Worm (Caenorhabditis elegans) whole organism, L2 larva: Measurements from ENCODE around the gene npl-10.
A peak's percentile ranks its signal among the peaks of the same experiment; 100 is the strongest.

ENCODE experiments used
- C34F6.9 ChIP-seq: fragments of 150-350 bp; optimal IDR thresholded peaks from 2 replicates; lab custom pipeline; 2014; ENCODE audit warnings: missing biosample characterization, missing genetic modification characterization
- F13H6.1 ChIP-seq: sonication (generic microtip); optimal IDR thresholded peaks from 2 replicates; lab custom pipeline; 2016; ENCODE audit warnings: missing genetic modification characterization, missing compliant biosample characterization
- R02D3.7 ChIP-seq: fragments of 150-350 bp; optimal IDR thresholded peaks from 2 replicates; lab custom pipeline; 2014; ENCODE audit warnings: missing biosample characterization, missing genetic modification characterization
- Y55F3AM.14 ChIP-seq: fragments of 200-800 bp; sonication (Bioruptor generic); optimal IDR thresholded peaks from 2 replicates; lab custom pipeline; 2018; ENCODE audit warnings: mild to moderate bottlenecking, missing genetic modification characterization, missing compliant biosample characterization
- ZK546.5 ChIP-seq: sonication (generic microtip); optimal IDR thresholded peaks from 2 replicates; lab custom pipeline; 2017; ENCODE audit warnings: missing biosample characterization, missing genetic modification characterization
- alr-1 ChIP-seq: fragments of 150-350 bp; optimal IDR thresholded peaks from 2 replicates; lab custom pipeline; 2014; ENCODE audit warnings: missing biosample characterization, missing genetic modification characterization
- aly-2 ChIP-seq: fragments of 150-350 bp; optimal IDR thresholded peaks from 2 replicates; lab custom pipeline; 2014; ENCODE audit warnings: missing biosample characterization, missing genetic modification characterization
- ama-1 ChIP-seq: fragments of 150-350 bp; optimal IDR thresholded peaks from 2 replicates; lab custom pipeline; 2018; ENCODE audit warnings: inconsistent platforms
- ceh-82 ChIP-seq: fragments of 150-350 bp; optimal IDR thresholded peaks from 2 replicates; lab custom pipeline; 2014; ENCODE audit warnings: missing biosample characterization, missing genetic modification characterization
- crh-2 ChIP-seq: sonication (generic microtip); optimal IDR thresholded peaks from 2 replicates; lab custom pipeline; 2017; ENCODE audit warnings: missing biosample characterization, missing genetic modification characterization
- dmd-4 ChIP-seq: sonication (generic microtip); optimal IDR thresholded peaks from 2 replicates; lab custom pipeline; 2017; ENCODE audit warnings: missing biosample characterization, missing genetic modification characterization
- elt-3 ChIP-seq: sonication (generic microtip); optimal IDR thresholded peaks from 2 replicates; lab custom pipeline; 2017; ENCODE audit warnings: missing biosample characterization, missing genetic modification characterization
- fos-1 ChIP-seq: fragments of 150-350 bp; optimal IDR thresholded peaks from 2 replicates; lab custom pipeline; 2014; ENCODE audit warnings: missing biosample characterization, missing genetic modification characterization
- gmeb-1 ChIP-seq: fragments of 150-350 bp; optimal IDR thresholded peaks from 2 replicates; lab custom pipeline; 2014; ENCODE audit warnings: missing biosample characterization, missing genetic modification characterization
- lin-11 ChIP-seq: fragments of 150-350 bp; sonication (generic microtip); optimal IDR thresholded peaks from 2 replicates; lab custom pipeline; 2014; ENCODE audit warnings: missing biosample characterization, missing genetic modification characterization, inconsistent platforms, mixed read lengths
- lin-13 ChIP-seq: fragments of 150-350 bp; optimal IDR thresholded peaks from 2 replicates; lab custom pipeline; 2014; ENCODE audit warnings: missing biosample characterization, missing genetic modification reagents, missing genetic modification characterization
- lsy-2 ChIP-seq, 2 experiments: fragments of 150-350 bp in 1 of 2; sonication (generic microtip) in 1 of 2; optimal IDR thresholded peaks; 2 replicates each; lab custom pipeline; 2014 to 2017; ENCODE audit warnings: missing biosample characterization in 2 of 2, missing genetic modification characterization in 2 of 2
- mdl-1 ChIP-seq, 2 experiments: fragments of 150-350 bp in 1 of 2; sonication (generic microtip) in 1 of 2; optimal IDR thresholded peaks; 2 replicates each; lab custom pipeline; 2017; ENCODE audit warnings: missing biosample characterization in 2 of 2, missing genetic modification characterization in 2 of 2
- nhr-11 ChIP-seq: fragments of 150-350 bp; optimal IDR thresholded peaks from 2 replicates; lab custom pipeline; 2014; ENCODE audit warnings: missing biosample characterization, missing genetic modification characterization
- nhr-129 ChIP-seq: fragments of 150-350 bp; optimal IDR thresholded peaks from 2 replicates; lab custom pipeline; 2014; ENCODE audit warnings: missing biosample characterization, missing genetic modification characterization
- nhr-21 ChIP-seq: fragments of 150-350 bp; optimal IDR thresholded peaks from 2 replicates; lab custom pipeline; 2014; ENCODE audit warnings: missing biosample characterization, missing genetic modification characterization
- nhr-237 ChIP-seq: fragments of 150-350 bp; optimal IDR thresholded peaks from 2 replicates; lab custom pipeline; 2014; ENCODE audit warnings: missing biosample characterization, missing genetic modification characterization
- nhr-25 ChIP-seq: fragments of 150-350 bp; sonication (generic microtip); optimal IDR thresholded peaks from 3 replicates; lab custom pipeline; 2014; ENCODE audit warnings: missing biosample characterization, missing genetic modification characterization
- sem-4 ChIP-seq: fragments of 150-350 bp; optimal IDR thresholded peaks from 2 replicates; lab custom pipeline; 2014; ENCODE audit warnings: missing biosample characterization, missing genetic modification reagents, missing genetic modification characterization
- sma-3 ChIP-seq: sonication (generic microtip); optimal IDR thresholded peaks from 2 replicates; lab custom pipeline; 2016; ENCODE audit warnings: missing genetic modification reagents, missing genetic modification characterization, missing compliant biosample characterization
- sma-9 ChIP-seq, 2 experiments: fragments of 150-350 bp in 1 of 2; sonication (generic microtip) in 1 of 2; optimal IDR thresholded peaks; 2 replicates each; lab custom pipeline; 2014 to 2016; ENCODE audit warnings: missing genetic modification characterization in 2 of 2, mild to moderate bottlenecking in 1 of 2, missing biosample characterization in 1 of 2, missing compliant biosample characterization in 1 of 2, missing genetic modification reagents in 1 of 2, moderate library complexity in 1 of 2
- snpc-4 ChIP-seq: fragments of 150-350 bp; optimal IDR thresholded peaks from 2 replicates; lab custom pipeline; 2014; ENCODE audit warnings: missing biosample characterization, missing genetic modification characterization
- unc-39 ChIP-seq: fragments of 150-350 bp; optimal IDR thresholded peaks from 2 replicates; lab custom pipeline; 2014; ENCODE audit warnings: missing biosample characterization, missing genetic modification characterization
- unc-55 ChIP-seq: fragments of 150-350 bp; sonication (generic microtip); optimal IDR thresholded peaks from 3 replicates; lab custom pipeline; 2014; ENCODE audit warnings: missing biosample characterization, missing genetic modification reagents, missing genetic modification characterization
- ztf-1 ChIP-seq: fragments of 200-800 bp; sonication (Bioruptor generic); conservative IDR thresholded peaks from 2 replicates; pipeline ENCODE4 v1.3.6; 2022; ENCODE audit warnings: missing genetic modification characterization, missing compliant biosample characterization
- ztf-11 ChIP-seq: sonication (generic microtip); optimal IDR thresholded peaks from 2 replicates; lab custom pipeline; 2017; ENCODE audit warnings: missing biosample characterization, missing genetic modification characterization
- ztf-4 ChIP-seq: fragments of 150-350 bp; optimal IDR thresholded peaks from 2 replicates; lab custom pipeline; 2014; ENCODE audit warnings: missing biosample characterization, missing genetic modification characterization

Gene npl-10

ce11 chrIII:3935808-3936207, at the start of gene npl-10:
Gene npl-10 (minus strand): TSS chrIII:3935908.
- TF ChIP-seq snpc-4 (tag; lab: Kevin White, UChicago) (no peak), ama-1 (no peak), lin-13 (GFP tag; lab: Kevin White, UChicago) (no peak), unc-39 (no peak)

- TF ChIP-seq F13H6.1 (tag; lab: Kevin White, UChicago), result peak; percentile 82
- peak; percentile 14 for TF ChIP-seq Y55F3AM.14 (GFP tag; lab: Kevin White, UChicago)
- TF ChIP-seq sma-9 (GFP tag; optimal IDR thresholded peaks at IDR 0.05; lab: Kevin White, UChicago), result peak; percentile 12
- no peak for TF ChIP-seq sma-9 (tag; optimal IDR thresholded peaks at IDR 0.05; lab: Kevin White, UChicago)
- TF ChIP-seq nhr-129 (tag; lab: Kevin White, UChicago), result peak; percentile 45
- no peak for TF ChIP-seq nhr-21 (tag; lab: Kevin White, UChicago)
- peak; percentile 0 for TF ChIP-seq fos-1 (tag; lab: Kevin White, UChicago)
- TF ChIP-seq mdl-1 (tag; optimal IDR thresholded peaks at IDR 0.05; lab: Kevin White, UChicago), result peak in 1 of 2 experiments; percentile 35
- no peak for TF ChIP-seq ceh-82
- peak; percentile 8 for TF ChIP-seq C34F6.9
- TF ChIP-seq lsy-2 (tag; optimal IDR thresholded peaks at IDR 0.05; lab: Kevin White, UChicago), result peak in 1 of 2 experiments; percentile 34
- no peak for TF ChIP-seq ztf-1 (GFP tag; lab: Robert Waterston, UW)
- no peak for TF ChIP-seq gmeb-1 (tag; lab: Kevin White, UChicago)
- no peak for TF ChIP-seq nhr-11 (tag; lab: Kevin White, UChicago)
- peak; percentile 13 for TF ChIP-seq lin-11
Measured at ce11 chrIII:3984049-3984484, 48.4 kb upstream of the npl-10 start.

DNA sequence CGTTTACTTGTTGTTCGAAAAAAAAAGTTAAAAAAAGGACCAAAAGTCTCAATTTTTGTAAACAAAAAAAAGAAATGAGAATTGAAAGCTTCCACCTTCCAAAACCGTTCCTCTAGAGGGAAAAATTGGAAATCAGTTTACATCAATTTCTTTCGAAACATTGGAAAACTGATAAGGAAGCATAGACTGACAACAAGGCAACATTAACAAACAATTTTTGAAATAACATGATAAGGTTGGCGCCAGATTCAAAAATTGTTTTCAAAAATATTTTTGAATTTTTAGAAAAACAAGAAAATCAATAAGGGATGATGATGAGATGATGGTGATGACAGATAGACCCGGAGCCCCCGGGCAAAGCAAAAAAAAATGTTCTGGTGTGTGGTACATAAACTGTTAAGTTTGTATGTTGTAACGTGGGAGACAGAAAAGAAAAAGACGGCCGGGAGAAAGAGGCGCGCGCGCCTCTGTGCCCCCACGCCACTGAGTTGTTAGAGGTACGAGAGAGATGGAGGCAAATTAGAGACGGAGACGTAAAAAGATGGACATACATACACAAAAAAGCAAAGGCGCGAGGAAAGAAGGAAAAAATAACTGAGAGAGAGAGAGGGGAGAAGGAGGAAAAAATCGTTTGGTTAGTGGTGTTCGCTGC, 44.4 kb upstream of the npl-10 start:
- TF ChIP-seq lin-13 (GFP tag; lab: Kevin White, UChicago), result peak; percentile 38
- TF ChIP-seq nhr-25 (tag; lab: Kevin White, UChicago), result peak; percentile 62
- peak; percentile 69 for TF ChIP-seq unc-55
- TF ChIP-seq R02D3.7, result no peak
- TF ChIP-seq C34F6.9, result peak; percentile 64
- TF ChIP-seq ztf-4 (tag; lab: Kevin White, UChicago), result peak; percentile 27
- TF ChIP-seq F13H6.1 (tag; lab: Kevin White, UChicago), result peak; percentile 89
- TF ChIP-seq lsy-2 (tag; optimal IDR thresholded peaks at IDR 0.05; lab: Kevin White, UChicago), result peak; percentile 33 to 48
- peak; percentile 54 for TF ChIP-seq sma-9 (GFP tag; optimal IDR thresholded peaks at IDR 0.05; lab: Kevin White, UChicago)
- no peak for TF ChIP-seq sma-9 (tag; optimal IDR thresholded peaks at IDR 0.05; lab: Kevin White, UChicago)
- peak; percentile 55 for TF ChIP-seq nhr-129 (tag; lab: Kevin White, UChicago)
- TF ChIP-seq nhr-237 (tag; lab: Kevin White, UChicago), result no peak
- TF ChIP-seq sem-4 (tag; lab: Kevin White, UChicago), result peak; percentile 65
- TF ChIP-seq aly-2 (tag; lab: Kevin White, UChicago), result no peak
- TF ChIP-seq gmeb-1 (tag; lab: Kevin White, UChicago), result peak; percentile 17
- TF ChIP-seq fos-1 (tag; lab: Kevin White, UChicago), result peak; percentile 14
- TF ChIP-seq sma-3 (GFP tag; lab: Kevin White, UChicago), result peak; percentile 41
- no peak for TF ChIP-seq elt-3
- TF ChIP-seq mdl-1 (tag; optimal IDR thresholded peaks at IDR 0.05; lab: Kevin White, UChicago), result peak; percentile 25 to 45
- TF ChIP-seq lin-11, result no peak
- TF ChIP-seq crh-2, result peak; percentile 71

DNA sequence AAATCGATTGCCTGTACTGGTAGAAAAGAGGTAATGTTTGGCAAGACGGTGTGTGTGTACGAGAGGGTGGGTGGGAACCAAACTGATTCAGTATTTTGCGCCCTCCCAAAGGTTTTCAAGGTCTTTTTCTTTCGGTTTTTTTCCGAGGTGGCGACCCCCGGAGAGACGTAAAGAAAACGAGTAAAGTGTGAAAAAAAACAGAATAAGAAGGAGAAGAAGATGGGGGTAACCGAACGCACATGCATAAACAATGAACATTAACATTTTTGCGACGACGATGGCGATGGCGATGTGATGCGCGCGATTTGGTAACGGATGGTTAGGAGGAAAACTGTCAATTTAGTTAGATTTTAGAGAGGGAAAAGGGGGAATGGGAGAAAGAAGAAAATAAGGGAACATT, 42.7 kb upstream of the npl-10 start:
- TF ChIP-seq unc-55, result peak; percentile 9
- TF ChIP-seq crh-2, result peak; percentile 37
- TF ChIP-seq mdl-1 (tag; optimal IDR thresholded peaks at IDR 0.05; lab: Kevin White, UChicago), result no peak
- peak; percentile 8 for TF ChIP-seq fos-1 (tag; lab: Kevin White, UChicago)
- no peak for TF ChIP-seq lin-11
- peak; percentile 38 for TF ChIP-seq nhr-25 (tag; lab: Kevin White, UChicago)

ce11 chrIII:3976992-3977391, 41.3 kb upstream of the npl-10 start:
- TF ChIP-seq ZK546.5 (tag; lab: Kevin White, UChicago) (no peak), alr-1 (no peak), elt-3 (no peak), fos-1 (tag; lab: Kevin White, UChicago) (no peak), unc-39 (no peak), lsy-2 (tag; optimal IDR thresholded peaks at IDR 0.05; lab: Kevin White, UChicago) (no peak), ztf-11 (tag; lab: Kevin White, UChicago) (no peak), nhr-129 (tag; lab: Kevin White, UChicago) (no peak), lin-13 (GFP tag; lab: Kevin White, UChicago) (no peak), dmd-4 (tag; lab: Kevin White, UChicago) (no peak)
- TF ChIP-seq, all 48 proteins: peak for 0
